Worm (Caenorhabditis elegans) whole organism, L1 larva: ENCODE data around the gene twk-7.
A peak's percentile ranks its signal among the peaks of the same experiment; 100 is the strongest.

Source experiments
- C04F5.9 ChIP-seq: sonication (generic microtip); optimal IDR thresholded peaks from 2 replicates; lab custom pipeline; 2016; ENCODE audit warnings: missing genetic modification characterization, missing compliant biosample characterization
- C16A3.4 ChIP-seq: fragments of 150-350 bp; optimal IDR thresholded peaks from 2 replicates; lab custom pipeline; 2014; ENCODE audit warnings: missing biosample characterization, missing genetic modification characterization
- F16B12.6 ChIP-seq: fragments of 150-350 bp; optimal IDR thresholded peaks from 2 replicates; lab custom pipeline; 2014; ENCODE audit warnings: missing biosample characterization, missing genetic modification characterization
- Y116A8C.19 ChIP-seq: sonication (generic microtip); optimal IDR thresholded peaks from 2 replicates; lab custom pipeline; 2016; ENCODE audit warnings: missing compliant biosample characterization, missing genetic modification characterization, borderline replicate concordance
- alr-1 ChIP-seq: fragments of 200-800 bp; sonication (Bioruptor generic); optimal IDR thresholded peaks from 2 replicates; lab custom pipeline; 2018; ENCODE audit warnings: borderline replicate concordance, mild to moderate bottlenecking, missing genetic modification characterization, missing compliant biosample characterization
- ama-1 ChIP-seq: fragments of 150-350 bp; optimal IDR thresholded peaks from 2 replicates; lab custom pipeline; 2014
- blmp-1 ChIP-seq: fragments of 150-350 bp; optimal IDR thresholded peaks from 2 replicates; lab custom pipeline; 2014; ENCODE audit warnings: missing biosample characterization, missing genetic modification characterization
- ceh-8 ChIP-seq: fragments of 200-800 bp; sonication (Bioruptor generic); optimal IDR thresholded peaks from 2 replicates; lab custom pipeline; 2018; ENCODE audit warnings: mild to moderate bottlenecking, missing genetic modification characterization, moderate library complexity, missing compliant biosample characterization
- ceh-88 ChIP-seq: fragments of 200-800 bp; sonication (Bioruptor generic); IDR thresholded peaks from 2 replicates; pipeline ENCODE4 v1.3.6; 2022; ENCODE audit warnings: missing genetic modification characterization, missing compliant biosample characterization
- ceh-90 ChIP-seq: sonication (generic microtip); optimal IDR thresholded peaks from 2 replicates; lab custom pipeline; 2016; ENCODE audit warnings: missing genetic modification characterization, missing compliant biosample characterization
- ces-1 ChIP-seq: fragments of 150-350 bp; optimal IDR thresholded peaks from 2 replicates; lab custom pipeline; 2014; ENCODE audit warnings: missing biosample characterization, missing genetic modification reagents, missing genetic modification characterization
- dpl-1 ChIP-seq, 3 experiments: fragments of 150-350 bp in 2 of 3; sonication (generic microtip) in 1 of 3; optimal IDR thresholded peaks; 2 replicates each; lab custom pipeline; 2014 to 2017; ENCODE audit warnings: missing biosample characterization in 3 of 3, missing genetic modification characterization in 3 of 3, missing genetic modification reagents in 3 of 3
- dsc-1 ChIP-seq: sonication (generic microtip); optimal IDR thresholded peaks from 2 replicates; lab custom pipeline; 2016; ENCODE audit warnings: mild to moderate bottlenecking, missing genetic modification characterization, missing compliant biosample characterization
- efl-1 ChIP-seq, 4 experiments: fragments of 150-350 bp; optimal IDR thresholded peaks in 3 of 4; peaks in 1 of 4; 1 replicate in 1 of 4; 2 replicates in 3 of 4; lab custom pipeline; 2014; ENCODE audit warnings: missing biosample characterization in 2 of 4, missing genetic modification characterization in 2 of 4, missing genetic modification reagents in 2 of 4
- efl-3 ChIP-seq: fragments of 200-800 bp; sonication (Bioruptor generic); optimal IDR thresholded peaks from 2 replicates; lab custom pipeline; 2018; ENCODE audit warnings: mild to moderate bottlenecking, missing genetic modification characterization, missing compliant biosample characterization
- egl-27 ChIP-seq, 2 experiments: fragments of 150-350 bp in 1 of 2; sonication (generic microtip); optimal IDR thresholded peaks; 3 replicates each; lab custom pipeline; 2017 to 2018; ENCODE audit warnings: missing biosample characterization in 2 of 2, missing genetic modification characterization in 2 of 2, missing genetic modification reagents in 2 of 2
- elt-2 ChIP-seq: sonication (generic microtip); optimal IDR thresholded peaks from 2 replicates; lab custom pipeline; 2016; ENCODE audit warnings: missing genetic modification characterization, mild to moderate bottlenecking, inconsistent platforms, missing compliant biosample characterization, missing genetic modification reagents
- fkh-10 ChIP-seq: sonication (generic microtip); optimal IDR thresholded peaks from 2 replicates; lab custom pipeline; 2017; ENCODE audit warnings: missing biosample characterization, missing genetic modification reagents, missing genetic modification characterization
- fkh-4 ChIP-seq: sonication (generic microtip); optimal IDR thresholded peaks from 2 replicates; lab custom pipeline; 2016; ENCODE audit warnings: missing compliant biosample characterization, missing genetic modification characterization, borderline replicate concordance
- hlh-4 ChIP-seq: sonication (generic microtip); optimal IDR thresholded peaks from 2 replicates; lab custom pipeline; 2016; ENCODE audit warnings: mild to moderate bottlenecking, missing genetic modification characterization, missing compliant biosample characterization
- isw-1 ChIP-seq: fragments of 200-800 bp; sonication (Bioruptor generic); IDR thresholded peaks from 2 replicates; pipeline ENCODE4 v1.3.6; 2022; ENCODE audit warnings: missing genetic modification characterization, missing compliant biosample characterization
- jun-1 ChIP-seq: fragments of 150-350 bp; optimal IDR thresholded peaks from 2 replicates; lab custom pipeline; 2014; ENCODE audit warnings: missing biosample characterization, missing genetic modification reagents, missing genetic modification characterization
- lin-13 ChIP-seq: fragments of 150-350 bp; optimal IDR thresholded peaks from 2 replicates; lab custom pipeline; 2014; ENCODE audit warnings: missing biosample characterization, missing genetic modification reagents, missing genetic modification characterization
- lin-14 ChIP-seq: fragments of 200-800 bp; sonication (Bioruptor generic); optimal IDR thresholded peaks from 2 replicates; lab custom pipeline; 2018; ENCODE audit warnings: mild to moderate bottlenecking, missing genetic modification characterization, moderate library complexity, missing compliant biosample characterization
- lin-15B ChIP-seq: fragments of 150-350 bp; sonication (generic microtip); optimal IDR thresholded peaks from 3 replicates; lab custom pipeline; 2014; ENCODE audit warnings: missing biosample characterization, missing genetic modification characterization
- lin-35 ChIP-seq, 2 experiments: fragments of 150-350 bp; optimal IDR thresholded peaks; 2 replicates each; lab custom pipeline; 2014; ENCODE audit warnings: missing biosample characterization in 2 of 2, missing genetic modification characterization in 2 of 2, missing genetic modification reagents in 2 of 2
- lin-39 ChIP-seq: fragments of 150-350 bp; optimal IDR thresholded peaks from 2 replicates; lab custom pipeline; 2014; ENCODE audit warnings: missing biosample characterization, missing genetic modification reagents, missing genetic modification characterization
- lsy-2 ChIP-seq, 2 experiments: fragments of 150-350 bp; optimal IDR thresholded peaks; 2 replicates each; lab custom pipeline; 2014; ENCODE audit warnings: missing biosample characterization in 2 of 2, missing genetic modification characterization in 2 of 2
- mdl-1 ChIP-seq, 2 experiments: fragments of 150-350 bp; optimal IDR thresholded peaks; 2 replicates each; lab custom pipeline; 2014 to 2017; ENCODE audit warnings: missing biosample characterization in 2 of 2, missing genetic modification characterization in 2 of 2, inconsistent platforms in 1 of 2
- mep-1 ChIP-seq: fragments of 150-350 bp; optimal IDR thresholded peaks from 2 replicates; lab custom pipeline; 2014; ENCODE audit warnings: missing biosample characterization, missing genetic modification characterization
- nhr-11 ChIP-seq: fragments of 150-350 bp; optimal IDR thresholded peaks from 2 replicates; lab custom pipeline; 2014; ENCODE audit warnings: missing biosample characterization, missing genetic modification characterization
- nhr-12 ChIP-seq: sonication (generic microtip); optimal IDR thresholded peaks from 2 replicates; lab custom pipeline; 2017; ENCODE audit warnings: missing biosample characterization, missing genetic modification characterization
- nhr-20 ChIP-seq: sonication (generic microtip); optimal IDR thresholded peaks from 2 replicates; lab custom pipeline; 2016; ENCODE audit warnings: mild to moderate bottlenecking, missing genetic modification characterization, missing compliant biosample characterization
- nhr-237 ChIP-seq: fragments of 150-350 bp; optimal IDR thresholded peaks from 2 replicates; lab custom pipeline; 2014; ENCODE audit warnings: missing biosample characterization, missing genetic modification characterization
- nhr-28 ChIP-seq: fragments of 150-350 bp; optimal IDR thresholded peaks from 2 replicates; lab custom pipeline; 2014; ENCODE audit warnings: missing biosample characterization, missing genetic modification characterization
- nhr-76 ChIP-seq: sonication (generic microtip); optimal IDR thresholded peaks from 2 replicates; lab custom pipeline; 2017; ENCODE audit warnings: missing biosample characterization, missing genetic modification characterization
- nhr-77 ChIP-seq: fragments of 150-350 bp; optimal IDR thresholded peaks from 2 replicates; lab custom pipeline; 2014; ENCODE audit warnings: missing biosample characterization, missing genetic modification characterization
- nhr-84 ChIP-seq: sonication (generic microtip); optimal IDR thresholded peaks from 2 replicates; lab custom pipeline; 2017; ENCODE audit warnings: missing biosample characterization, missing genetic modification characterization
- nhr-85 ChIP-seq: sonication (generic microtip); peaks from one replicate; lab custom pipeline; 2016; ENCODE audit warnings: missing genetic modification characterization, inconsistent platforms, missing compliant biosample characterization
- nhr-90 ChIP-seq: sonication (generic microtip); optimal IDR thresholded peaks from 2 replicates; lab custom pipeline; 2016; ENCODE audit warnings: mild to moderate bottlenecking, missing genetic modification characterization, missing compliant biosample characterization; ENCODE audit not compliant: poor library complexity
- pag-3 ChIP-seq: sonication (generic microtip); optimal IDR thresholded peaks from 2 replicates; lab custom pipeline; 2017; ENCODE audit warnings: missing genetic modification characterization, mild to moderate bottlenecking, missing compliant biosample characterization, antibody characterized with exemption, borderline replicate concordance; ENCODE audit not compliant: insufficient read depth
- pax-3 ChIP-seq: fragments of 200-800 bp; sonication (Bioruptor generic); optimal IDR thresholded peaks from 2 replicates; lab custom pipeline; 2018; ENCODE audit warnings: mild to moderate bottlenecking, missing genetic modification characterization, moderate library complexity, missing compliant biosample characterization
- pqm-1 ChIP-seq: sonication (generic microtip); optimal IDR thresholded peaks from 3 replicates; lab custom pipeline; 2017; ENCODE audit warnings: missing biosample characterization, missing genetic modification characterization
- rnt-1 ChIP-seq: sonication (generic microtip); optimal IDR thresholded peaks from 2 replicates; lab custom pipeline; 2016; ENCODE audit warnings: mild to moderate bottlenecking, missing genetic modification characterization, moderate library complexity, missing compliant biosample characterization
- skn-1 ChIP-seq: fragments of 150-350 bp; optimal IDR thresholded peaks from 2 replicates; lab custom pipeline; 2014; ENCODE audit warnings: missing biosample characterization, missing genetic modification characterization
- snu-23 ChIP-seq: sonication (generic microtip); optimal IDR thresholded peaks from 2 replicates; lab custom pipeline; 2016; ENCODE audit warnings: missing genetic modification characterization, missing compliant biosample characterization
- swsn-7 ChIP-seq: sonication (generic microtip); optimal IDR thresholded peaks from 2 replicates; lab custom pipeline; 2016; ENCODE audit warnings: missing genetic modification characterization, missing compliant biosample characterization
- tlp-1 ChIP-seq: fragments of 150-350 bp; optimal IDR thresholded peaks from 2 replicates; lab custom pipeline; 2014; ENCODE audit warnings: missing biosample characterization, missing genetic modification characterization
- unc-62 ChIP-seq: fragments of 150-350 bp; optimal IDR thresholded peaks from 2 replicates; lab custom pipeline; 2014; ENCODE audit warnings: missing biosample characterization, missing genetic modification reagents, missing genetic modification characterization
- unc-98 ChIP-seq: fragments of 200-800 bp; sonication (Bioruptor generic); IDR thresholded peaks from 2 replicates; pipeline ENCODE4 v1.3.6; 2022; ENCODE audit warnings: missing genetic modification characterization, missing compliant biosample characterization
- vab-15 ChIP-seq: sonication (generic microtip); optimal IDR thresholded peaks from 2 replicates; lab custom pipeline; 2017; ENCODE audit warnings: missing genotype, mild to moderate bottlenecking, missing genetic modification characterization, missing compliant biosample characterization
- xbp-1 ChIP-seq: sonication (generic microtip); optimal IDR thresholded peaks from 2 replicates; lab custom pipeline; 2016; ENCODE audit warnings: missing genetic modification characterization, missing compliant biosample characterization
- ztf-4 ChIP-seq: fragments of 150-350 bp; optimal IDR thresholded peaks from 2 replicates; lab custom pipeline; 2014; ENCODE audit warnings: missing biosample characterization, missing genetic modification characterization

The twk-7 gene

ce11 chrIII:8658367-8658761 is 14.8 kb upstream of the twk-7 start:
- TF ChIP-seq pag-3 (tag; lab: Kevin White, UChicago) (peak; percentile 55), lsy-2 (tag; optimal IDR thresholded peaks at IDR 0.05; lab: Kevin White, UChicago) (peak; percentile 80 to 90), pqm-1 (tag; lab: Kevin White, UChicago) (no peak), vab-15 (tag; lab: Kevin White, UChicago) (peak; percentile 90), nhr-237 (tag; lab: Kevin White, UChicago) (peak; percentile 66), swsn-7 (tag; lab: Kevin White, UChicago) (peak; percentile 88), nhr-28 (tag; lab: Kevin White, UChicago) (no peak), jun-1 (tag; lab: Kevin White, UChicago) (peak; percentile 69), nhr-77 (peak; percentile 89), lin-39 (peak; percentile 32), efl-1 (optimal IDR thresholded peaks at IDR 0.05; lab: Kevin White, UChicago) (peak; percentile 57 to 65), efl-1 (GFP tag; optimal IDR thresholded peaks at IDR 0.05 in 1 of 2; lab: Kevin White, UChicago) (peak; percentile 47 to 95), F16B12.6 (tag; lab: Kevin White, UChicago) (no peak), ceh-90 (tag; lab: Kevin White, UChicago) (no peak), C04F5.9 (tag; lab: Kevin White, UChicago) (peak; percentile 71), alr-1 (tag; lab: Kevin White, UChicago) (no peak), skn-1 (tag; lab: Kevin White, UChicago) (peak; percentile 55), ces-1 (GFP tag; lab: Kevin White, UChicago) (no peak), isw-1 (GFP tag; lab: Robert Waterston, UW) (no peak), snu-23 (GFP tag; lab: Kevin White, UChicago) (peak; percentile 98), rnt-1 (tag; lab: Kevin White, UChicago) (peak; percentile 87), unc-98 (GFP tag; lab: Robert Waterston, UW) (peak; percentile 44), elt-2 (tag; lab: Kevin White, UChicago) (peak; percentile 96), egl-27 (tag; optimal IDR thresholded peaks at IDR 0.05; lab: Kevin White, UChicago) (peak; percentile 49 to 55), Y116A8C.19 (tag; lab: Kevin White, UChicago) (no peak), nhr-76 (tag; lab: Kevin White, UChicago) (no peak), ztf-4 (peak; percentile 89), fkh-10 (no peak), lin-35 (GFP tag; optimal IDR thresholded peaks at IDR 0.05; lab: Kevin White, UChicago) (peak; percentile 67 to 85), lin-15B (no peak), hlh-4 (tag; lab: Kevin White, UChicago) (no peak), pax-3 (no peak), nhr-85 (tag; lab: Kevin White, UChicago) (peak; percentile 99), fkh-4 (tag; lab: Kevin White, UChicago) (no peak), ceh-8 (GFP tag; lab: Kevin White, UChicago) (no peak), nhr-20 (tag; lab: Kevin White, UChicago) (peak; percentile 98), lin-14 (peak; percentile 98), xbp-1 (peak; percentile 88), nhr-12 (tag; lab: Kevin White, UChicago) (no peak), tlp-1 (no peak), unc-62 (GFP tag; lab: Kevin White, UChicago) (no peak), mdl-1 (tag; optimal IDR thresholded peaks at IDR 0.05; lab: Kevin White, UChicago) (peak in 1 of 2 experiments; percentile 95), ceh-88 (GFP tag; lab: Robert Waterston, UW) (peak; percentile 34; the same call in 1 of the 2 replicates), blmp-1 (peak; percentile 88), C16A3.4 (tag; lab: Kevin White, UChicago) (peak; percentile 81), dpl-1 (GFP tag; optimal IDR thresholded peaks at IDR 0.05; lab: Kevin White, UChicago) (peak; percentile 38 to 68 (median 57)), dsc-1 (tag; lab: Kevin White, UChicago) (peak; percentile 87), nhr-11 (no peak), efl-3 (GFP tag; lab: Kevin White, UChicago) (no peak), ama-1 (lab: Kevin White, UChicago) (peak; percentile 91), nhr-84 (tag; lab: Kevin White, UChicago) (peak; percentile 80), mep-1 (tag; lab: Kevin White, UChicago) (peak; percentile 96), lin-13 (peak; percentile 77), nhr-90 (peak; percentile 96)
